Worm (Caenorhabditis elegans) whole organism, L4/young adult: ENCODE results near the gene tra-3.

Source experiments
- W03F9.2 ChIP-seq: fragments of 150-350 bp; optimal IDR thresholded peaks from 2 replicates; lab custom pipeline; 2014; ENCODE audit warnings: missing biosample characterization, missing genetic modification characterization
- dao-5 ChIP-seq: sonication (generic microtip); optimal IDR thresholded peaks from 2 replicates; lab custom pipeline; 2016; ENCODE audit warnings: missing genotype, missing genetic modification characterization, moderate library complexity, missing compliant biosample characterization
- him-1 ChIP-seq: sonication (generic microtip); optimal IDR thresholded peaks from 2 replicates; lab custom pipeline; 2016; ENCODE audit warnings: missing genotype, missing genetic modification reagents, missing genetic modification characterization, missing compliant biosample characterization

Gene tra-3

ce11 chrIV:14389070-14389469 is 54.9 kb downstream of the tra-3 start:
- no peak for TF ChIP-seq W03F9.2 (tag; lab: Kevin White, UChicago)
- TF ChIP-seq him-1 (tag; lab: Kevin White, UChicago) = no peak
- no peak for TF ChIP-seq dao-5 (tag; lab: Kevin White, UChicago)

ce11 chrIV:14387766-14388553 is 56.0 kb downstream of the tra-3 start:
- TF ChIP-seq W03F9.2 (tag; lab: Kevin White, UChicago) (no peak), him-1 (tag; lab: Kevin White, UChicago) (no peak)
